Fruit fly (Drosophila melanogaster): Measurements from ENCODE around the gene IFT46.

IFT46 gene

dm6 chr2L:18566235-18567158 is 49.4 kb downstream of the IFT46 start (continued):
- TF ChIP-seq tio (GFP tag; optimal IDR thresholded peaks at IDR 0.05) (peak; percentile 35), MBD-R2 (GFP tag; IDR thresholded peaks at IDR 0.05) (no peak), luna (GFP tag; optimal IDR thresholded peaks at IDR 0.05) (no peak), gro (GFP tag; optimal IDR thresholded peaks at IDR 0.05) (no peak), CG8359 (GFP tag; optimal IDR thresholded peaks at IDR 0.05; ENCODE audit: borderline replicate concordance) (no peak), fru (optimal IDR thresholded peaks at IDR 0.05) (no peak), eyg (GFP tag; optimal IDR thresholded peaks at IDR 0.05) (no peak), Mad (GFP tag; optimal IDR thresholded peaks at IDR 0.05) (peak; percentile 2), CG3163 (GFP tag; optimal IDR thresholded peaks at IDR 0.05) (no peak), lab (GFP tag; optimal IDR thresholded peaks at IDR 0.05) (peak; percentile 42), Myb (GFP tag; optimal IDR thresholded peaks at IDR 0.05) (no peak), Dll (GFP tag; IDR thresholded peaks at IDR 0.05; ENCODE audit: partially characterized antibody) (no peak), slou (GFP tag; optimal IDR thresholded peaks at IDR 0.05) (no peak), sna (GFP tag; IDR thresholded peaks at IDR 0.05; ENCODE audit: partially characterized antibody) (no peak), lov (optimal IDR thresholded peaks at IDR 0.05) (no peak), lov (GFP tag; IDR thresholded peaks at IDR 0.05) (no peak), sim (GFP tag; IDR thresholded peaks at IDR 0.05) (no peak), CG15696 (tag; optimal IDR thresholded peaks at IDR 0.05) (peak; percentile 10), wek (GFP tag; optimal IDR thresholded peaks at IDR 0.05) (no peak), dmrt99B (tag; optimal IDR thresholded peaks at IDR 0.05) (peak; percentile 18), CG11398 (GFP tag; optimal IDR thresholded peaks at IDR 0.05) (no peak), jigr1 (GFP tag; IDR thresholded peaks at IDR 0.05) (no peak), slp2 (GFP tag; optimal IDR thresholded peaks at IDR 0.05) (no peak), ssp (GFP tag; IDR thresholded peaks at IDR 0.05) (no peak), maf-S (GFP tag; optimal IDR thresholded peaks at IDR 0.05) (no peak), dmrt11E (tag; optimal IDR thresholded peaks at IDR 0.05) (peak; percentile 65), tll (GFP tag; optimal IDR thresholded peaks at IDR 0.05) (peak in 1 of 2 experiments; percentile 58), CG7963 (GFP tag; IDR thresholded peaks at IDR 0.05; ENCODE audit: partially characterized antibody) (no peak), CG7839 (tag; optimal IDR thresholded peaks at IDR 0.05) (peak; percentile 29), Bgb (GFP tag; IDR thresholded peaks at IDR 0.05; ENCODE audit: partially characterized antibody) (peak; percentile 47; the same call in 1 of the 2 replicates), tap (tag; optimal IDR thresholded peaks at IDR 0.05) (no peak), wdn (GFP tag; IDR thresholded peaks at IDR 0.05) (no peak), CG13894 (tag; optimal IDR thresholded peaks at IDR 0.05) (no peak), crc (GFP tag; optimal IDR thresholded peaks at IDR 0.05) (no peak), CG14667 (GFP tag; IDR thresholded peaks at IDR 0.05) (no peak), NFAT (GFP tag; IDR thresholded peaks at IDR 0.05) (no peak), dm (GFP tag; optimal IDR thresholded peaks at IDR 0.05) (no peak), CG10209 (GFP tag; optimal IDR thresholded peaks at IDR 0.05) (peak; percentile 56), CG17186 (GFP tag; optimal IDR thresholded peaks at IDR 0.05) (no peak), odd (GFP tag; optimal IDR thresholded peaks at IDR 0.05) (no peak), gcm (GFP tag; optimal IDR thresholded peaks at IDR 0.05) (no peak), Sox100B (GFP tag; optimal IDR thresholded peaks at IDR 0.05) (peak; percentile 42), CG12769 (tag; optimal IDR thresholded peaks at IDR 0.05) (no peak), H15 (GFP tag; IDR thresholded peaks at IDR 0.05) (no peak), CG9876 (GFP tag; optimal IDR thresholded peaks at IDR 0.05) (no peak), Dip3 (GFP tag; optimal IDR thresholded peaks at IDR 0.05) (peak; percentile 2), CG1832 (GFP tag; optimal IDR thresholded peaks at IDR 0.05) (no peak), CG32772 (GFP tag; IDR thresholded peaks at IDR 0.05) (no peak), yki (optimal IDR thresholded peaks at IDR 0.05) (no peak), CG14014 (GFP tag; IDR thresholded peaks at IDR 0.05) (no peak)
